Fruit fly (Drosophila melanogaster) whole organism, embryonic: Measurements from ENCODE around the gene Ran-like.

Source experiments
- Aef1 ChIP-seq: fragments of 200-800 bp; sonication (Bioruptor generic); IDR thresholded peaks from 3 replicates; pipeline ENCODE4 v1.3.6; 2022; ENCODE audit warnings: missing biosample characterization, missing genetic modification characterization
- Antp ChIP-seq: fragments of 200-800 bp; sonication (Bioruptor generic); optimal IDR thresholded peaks from 3 replicates; lab custom pipeline; 2016; ENCODE audit warnings: missing biosample characterization, missing genetic modification characterization
- CG10147 ChIP-seq: fragments of 200-800 bp; sonication (Bioruptor generic); optimal IDR thresholded peaks from 2 replicates; lab custom pipeline; 2019; ENCODE audit warnings: missing biosample characterization, mild to moderate bottlenecking, missing genetic modification characterization, moderate library complexity
- CG10431 ChIP-seq: fragments of 200-800 bp; sonication (Bioruptor generic); optimal IDR thresholded peaks from 3 replicates; lab custom pipeline; 2018; ENCODE audit warnings: missing biosample characterization, mild to moderate bottlenecking, missing genetic modification characterization
- CG1233 ChIP-seq: fragments of 200-800 bp; sonication (Bioruptor generic); optimal IDR thresholded peaks from 4 replicates; lab custom pipeline; 2018; ENCODE audit warnings: missing biosample characterization, mild to moderate bottlenecking, missing genetic modification characterization
- CG13296 ChIP-seq: fragments of 200-800 bp; sonication (Bioruptor generic); optimal IDR thresholded peaks from 3 replicates; lab custom pipeline; 2018; ENCODE audit warnings: missing biosample characterization, mild to moderate bottlenecking, missing genetic modification characterization
- CG14667 ChIP-seq: fragments of 200-800 bp; sonication (Bioruptor generic); IDR thresholded peaks from 2 replicates; pipeline ENCODE4 v1.3.6; 2022; ENCODE audit warnings: missing biosample characterization, missing genetic modification characterization
- CG14710 ChIP-seq: fragments of 200-800 bp; sonication (Bioruptor generic); optimal IDR thresholded peaks from 3 replicates; lab custom pipeline; 2019; ENCODE audit warnings: missing biosample characterization, mild to moderate bottlenecking, missing genetic modification characterization, moderate library complexity
- CG15479 ChIP-seq: fragments of 200-800 bp; sonication (Bioruptor generic); optimal IDR thresholded peaks from 3 replicates; lab custom pipeline; 2019; ENCODE audit warnings: missing biosample characterization, mild to moderate bottlenecking, missing genetic modification characterization, moderate library complexity
- CG17385 ChIP-seq: fragments of 200-800 bp; sonication (Bioruptor generic); optimal IDR thresholded peaks from 3 replicates; lab custom pipeline; 2018; ENCODE audit warnings: missing biosample characterization, mild to moderate bottlenecking, missing genetic modification characterization
- CG31365 ChIP-seq: fragments of 200-800 bp; sonication (Bioruptor generic); optimal IDR thresholded peaks from 2 replicates; lab custom pipeline; 2018; ENCODE audit warnings: missing biosample characterization, mild to moderate bottlenecking, missing genetic modification characterization
- CG34422 ChIP-seq: fragments of 200-800 bp; sonication (Bioruptor generic); IDR thresholded peaks from 3 replicates; pipeline ENCODE4 v1.3.6; 2022; ENCODE audit warnings: missing biosample characterization, missing genetic modification characterization
- CG43689 ChIP-seq: fragments of 200-800 bp; sonication (Bioruptor generic); IDR thresholded peaks from 2 replicates; pipeline ENCODE4 v1.3.6; 2022; ENCODE audit warnings: missing biosample characterization, missing genetic modification characterization
- CG6254 ChIP-seq: fragments of 200-800 bp; sonication (Bioruptor generic); optimal IDR thresholded peaks from 3 replicates; lab custom pipeline; 2017; ENCODE audit warnings: mild to moderate bottlenecking, missing biosample characterization, missing genetic modification reagents, missing genetic modification characterization
- CG7372 ChIP-seq: fragments of 200-800 bp; sonication (Bioruptor generic); IDR thresholded peaks from 2 replicates; pipeline ENCODE4 v1.3.6; 2022; ENCODE audit warnings: missing biosample characterization, missing genetic modification characterization
- CG7556 ChIP-seq: fragments of 200-800 bp; sonication (Bioruptor generic); optimal IDR thresholded peaks from 2 replicates; lab custom pipeline; 2017; ENCODE audit warnings: missing biosample characterization, mild to moderate bottlenecking, missing genetic modification characterization
- CG8388 ChIP-seq: fragments of 200-800 bp; sonication (Bioruptor generic); optimal IDR thresholded peaks from 2 replicates; lab custom pipeline; 2019; ENCODE audit warnings: missing biosample characterization, mild to moderate bottlenecking, missing genetic modification characterization, moderate library complexity
- CG8924 ChIP-seq: fragments of 200-800 bp; optimal IDR thresholded peaks from 3 replicates; lab custom pipeline; 2019; ENCODE audit warnings: missing biosample characterization, mild to moderate bottlenecking, missing genetic modification characterization, moderate library complexity
- D19A ChIP-seq: fragments of 200-800 bp; optimal IDR thresholded peaks from 3 replicates; lab custom pipeline; 2019; ENCODE audit warnings: missing biosample characterization, mild to moderate bottlenecking, missing genetic modification characterization, moderate library complexity
- HLH54F ChIP-seq: fragments of 200-800 bp; sonication (Bioruptor generic); optimal IDR thresholded peaks from 3 replicates; lab custom pipeline; 2016; ENCODE audit warnings: missing biosample characterization, missing genetic modification characterization
- HLHmδ ChIP-seq: fragments of 200-800 bp; sonication (Bioruptor generic); optimal IDR thresholded peaks from 2 replicates; lab custom pipeline; 2018; ENCODE audit warnings: missing biosample characterization, mild to moderate bottlenecking, missing genetic modification characterization, moderate library complexity
- Hr39 ChIP-seq: fragments of >200 bp; optimal IDR thresholded peaks from 2 replicates; lab custom pipeline; 2017
- Hr51 ChIP-seq, 2 experiments: fragments of 200-800 bp; sonication (Bioruptor generic); optimal IDR thresholded peaks; 2 replicates in 1 of 2; 3 replicates in 1 of 2; lab custom pipeline; 2016 to 2018; ENCODE audit warnings: missing biosample characterization in 2 of 2, missing genetic modification characterization in 2 of 2, mild to moderate bottlenecking in 1 of 2, moderate library complexity in 1 of 2
- MBD-R2 ChIP-seq: fragments of 200-800 bp; sonication (Bioruptor generic); IDR thresholded peaks from 2 replicates; pipeline ENCODE4 v1.3.6; 2022; ENCODE audit warnings: missing biosample characterization, missing genetic modification characterization
- Meics ChIP-seq: fragments of 200-800 bp; sonication (Bioruptor generic); optimal IDR thresholded peaks from 2 replicates; lab custom pipeline; 2017; ENCODE audit warnings: missing biosample characterization, mild to moderate bottlenecking, missing genetic modification characterization
- NFAT ChIP-seq: fragments of 200-800 bp; sonication (Bioruptor generic); IDR thresholded peaks from 2 replicates; pipeline ENCODE4 v1.3.6; 2022; ENCODE audit warnings: missing biosample characterization, missing genetic modification characterization
- NfI ChIP-seq: fragments of 200-800 bp; sonication (Bioruptor generic); optimal IDR thresholded peaks from 3 replicates; lab custom pipeline; 2018; ENCODE audit warnings: missing biosample characterization, mild to moderate bottlenecking, missing genetic modification characterization, moderate library complexity
- Oaz ChIP-seq: fragments of 200-800 bp; sonication (Bioruptor generic); IDR thresholded peaks from 2 replicates; pipeline ENCODE4 v1.3.6; 2022; ENCODE audit warnings: missing biosample characterization, missing genetic modification characterization
- Poxn ChIP-seq: fragments of 200-800 bp; sonication (Bioruptor generic); IDR thresholded peaks from 2 replicates; pipeline ENCODE4 v1.3.6; 2022; ENCODE audit warnings: missing biosample characterization, missing genetic modification characterization
- Ravus ChIP-seq: fragments of 200-800 bp; sonication (Bioruptor generic); IDR thresholded peaks from 2 replicates; pipeline ENCODE4 v1.3.6; 2022; ENCODE audit warnings: missing biosample characterization, missing genetic modification characterization
- Scr ChIP-seq: fragments of 200-800 bp; sonication (Bioruptor generic); IDR thresholded peaks from 2 replicates; pipeline ENCODE4 v1.3.6; 2022; ENCODE audit warnings: missing biosample characterization, missing genetic modification characterization; ENCODE audit not compliant: partially characterized antibody
- TFAM ChIP-seq: fragments of 200-800 bp; sonication (Bioruptor generic); optimal IDR thresholded peaks from 2 replicates; lab custom pipeline; 2017; ENCODE audit warnings: missing biosample characterization, missing genetic modification characterization, inconsistent platforms
- abd-A ChIP-seq: fragments of 200-800 bp; sonication (Bioruptor generic); optimal IDR thresholded peaks from 3 replicates; lab custom pipeline; 2019; ENCODE audit warnings: missing biosample characterization, mild to moderate bottlenecking, missing genetic modification characterization, moderate library complexity
- bowl ChIP-seq: fragments of 200-800 bp; sonication (Bioruptor generic); IDR thresholded peaks from 2 replicates; pipeline ENCODE4 v1.3.6; 2022; ENCODE audit warnings: missing biosample characterization, missing genetic modification characterization
- cad ChIP-seq: fragments of >200 bp; optimal IDR thresholded peaks from 2 replicates; lab custom pipeline; 2017; ENCODE audit warnings: missing biosample characterization, missing genetic modification characterization
- chn ChIP-seq: fragments of 200-800 bp; sonication (Bioruptor generic); optimal IDR thresholded peaks from 2 replicates; lab custom pipeline; 2016; ENCODE audit warnings: missing biosample characterization, missing genetic modification characterization
- corto ChIP-seq: fragments of 200-800 bp; sonication (Bioruptor generic); optimal IDR thresholded peaks from 2 replicates; lab custom pipeline; 2016; ENCODE audit warnings: missing biosample characterization, mild to moderate bottlenecking, missing genetic modification characterization, moderate library complexity
- dimm ChIP-seq: fragments of 200-800 bp; sonication (Bioruptor generic); IDR thresholded peaks from 2 replicates; pipeline ENCODE4 v1.3.6; 2022; ENCODE audit warnings: missing biosample characterization, missing genetic modification characterization
- dysf ChIP-seq: fragments of 200-800 bp; sonication (Bioruptor generic); IDR thresholded peaks from 3 replicates; pipeline ENCODE4 v1.3.6; 2022; ENCODE audit warnings: missing biosample characterization, missing genetic modification characterization
- fd96Cb ChIP-seq: fragments of 200-800 bp; sonication (Bioruptor generic); optimal IDR thresholded peaks from 2 replicates; lab custom pipeline; 2018; ENCODE audit warnings: missing biosample characterization, mild to moderate bottlenecking, missing genetic modification characterization, moderate library complexity
- gfzf ChIP-seq: fragments of 200-800 bp; sonication (Bioruptor generic); optimal IDR thresholded peaks from 2 replicates; lab custom pipeline; 2016; ENCODE audit warnings: missing biosample characterization, mild to moderate bottlenecking, missing genetic modification characterization, moderate library complexity
- gro ChIP-seq: fragments of 200-800 bp; sonication (Bioruptor generic); optimal IDR thresholded peaks from 2 replicates; lab custom pipeline; 2016; ENCODE audit warnings: missing biosample characterization, missing genetic modification characterization
- luna ChIP-seq: fragments of 200-800 bp; sonication (Bioruptor generic); optimal IDR thresholded peaks from 2 replicates; lab custom pipeline; 2016; ENCODE audit warnings: missing biosample characterization, missing genetic modification characterization
- p53 ChIP-seq: fragments of 200-800 bp; sonication (Bioruptor generic); optimal IDR thresholded peaks from 2 replicates; lab custom pipeline; 2016; ENCODE audit warnings: missing biosample characterization, missing genetic modification characterization
- pita ChIP-seq: fragments of 200-800 bp; sonication (Bioruptor generic); optimal IDR thresholded peaks from 2 replicates; lab custom pipeline; 2017; ENCODE audit warnings: missing biosample characterization, mild to moderate bottlenecking, missing genetic modification characterization
- pum ChIP-seq: fragments of 200-800 bp; sonication (Bioruptor generic); optimal IDR thresholded peaks from 2 replicates; lab custom pipeline; 2016; ENCODE audit warnings: missing biosample characterization, missing genetic modification characterization
- row ChIP-seq: fragments of 200-800 bp; sonication (Bioruptor generic); IDR thresholded peaks from 3 replicates; pipeline ENCODE4 v1.3.6; 2022; ENCODE audit warnings: missing biosample characterization, missing genetic modification characterization
- scrt ChIP-seq: fragments of 200-800 bp; sonication (Bioruptor generic); optimal IDR thresholded peaks from 2 replicates; lab custom pipeline; 2018; ENCODE audit warnings: missing biosample characterization, mild to moderate bottlenecking, missing genetic modification characterization, moderate library complexity
- tna ChIP-seq: fragments of 200-800 bp; sonication (Bioruptor generic); IDR thresholded peaks from 2 replicates; pipeline ENCODE4 v1.3.6; 2022; ENCODE audit warnings: missing biosample characterization, missing genetic modification characterization; ENCODE audit not compliant: partially characterized antibody
- wdn ChIP-seq: fragments of 200-800 bp; sonication (Bioruptor generic); IDR thresholded peaks from 2 replicates; pipeline ENCODE4 v1.3.6; 2022; ENCODE audit warnings: missing biosample characterization, missing genetic modification characterization

Ran-like gene

dm6 chr3L:15500813-15501645 is 15.8 kb upstream of the Ran-like start, which contains the start of gene CG7272 (continued):
- TF ChIP-seq fd96Cb: no peak
- no peak for TF ChIP-seq CG6254 (GFP tag; lab: Kevin White, UChicago)
- TF ChIP-seq MBD-R2 (GFP tag; lab: Robert Waterston, UW): peak; percentile 43
- TF ChIP-seq pum (GFP tag; lab: Kevin White, UChicago): no peak
- no peak for TF ChIP-seq gro (GFP tag; lab: Kevin White, UChicago)
- TF ChIP-seq bowl (GFP tag; lab: Robert Waterston, UW): no peak
- TF ChIP-seq CG1233 (GFP tag; lab: Kevin White, UChicago): no peak
- no peak for TF ChIP-seq tna (GFP tag; lab: Robert Waterston, UW)
- TF ChIP-seq Antp: peak; percentile 6
- no peak for TF ChIP-seq luna (GFP tag; lab: Kevin White, UChicago)
- peak; percentile 55 for TF ChIP-seq abd-A
- TF ChIP-seq CG13296 (GFP tag; lab: Kevin White, UChicago): peak; percentile 34
- no peak for TF ChIP-seq CG7372 (GFP tag; lab: Robert Waterston, UW)
- TF ChIP-seq dysf: 0 out of 3 replicates have a peak, but pooled peaks have one; percentile 32
- peak; percentile 64; the same call in 1 of the 2 replicates for TF ChIP-seq NFAT
- TF ChIP-seq Hr39 (lab: Kevin White, UChicago): no peak
- no peak for TF ChIP-seq CG43689 (GFP tag; lab: Robert Waterston, UW)
- no peak for TF ChIP-seq CG15479 (GFP tag; lab: Kevin White, UChicago)
- no peak for TF ChIP-seq TFAM (GFP tag; lab: Kevin White, UChicago)
- TF ChIP-seq CG31365 (tag; lab: Kevin White, UChicago): no peak
- TF ChIP-seq CG8924 (tag; lab: Kevin White, UChicago): peak; percentile 39
- TF ChIP-seq chn (GFP tag; lab: Kevin White, UChicago): no peak
- TF ChIP-seq CG14667 (GFP tag; lab: Robert Waterston, UW): no peak
- TF ChIP-seq NfI: no peak
- TF ChIP-seq Aef1: no peak
- no peak for TF ChIP-seq corto (GFP tag; lab: Kevin White, UChicago)
- no peak for TF ChIP-seq Ravus (GFP tag; lab: Robert Waterston, UW)
- TF ChIP-seq CG17385 (GFP tag; lab: Kevin White, UChicago): no peak
- TF ChIP-seq HLH54F (GFP tag; lab: Kevin White, UChicago): no peak
- peak; percentile 82 for TF ChIP-seq gfzf
- TF ChIP-seq CG34422 (GFP tag; lab: Robert Waterston, UW): peak; percentile 62; the same call in 1 of the 3 replicates
- TF ChIP-seq CG7556: no peak
- no peak for TF ChIP-seq p53
- TF ChIP-seq CG8388 (GFP tag; lab: Kevin White, UChicago): no peak
- peak; percentile 20; the same call in 1 of the 2 replicates for TF ChIP-seq Scr (GFP tag; lab: Robert Waterston, UW)
- peak; percentile 52; the same call in 2 of the 3 replicates for TF ChIP-seq row
- TF ChIP-seq CG14710 (tag; lab: Kevin White, UChicago): peak; percentile 29
- TF ChIP-seq D19A (tag; lab: Kevin White, UChicago): peak; percentile 73
- TF ChIP-seq CG10431: no peak
- no peak for TF ChIP-seq CG10147
- no peak for TF ChIP-seq pita (GFP tag; lab: Kevin White, UChicago)
- peak; percentile 26 for TF ChIP-seq Meics (GFP tag; lab: Kevin White, UChicago)
- TF ChIP-seq scrt (GFP tag; lab: Kevin White, UChicago): no peak
- no peak for TF ChIP-seq HLHmδ (GFP tag; lab: Kevin White, UChicago)
- TF ChIP-seq wdn (GFP tag; lab: Robert Waterston, UW): no peak
- TF ChIP-seq dimm (GFP tag; lab: Robert Waterston, UW): no peak
- no peak for TF ChIP-seq Hr51 (GFP tag; optimal IDR thresholded peaks at IDR 0.05; lab: Kevin White, UChicago)
- TF ChIP-seq Oaz: no peak
- TF ChIP-seq cad (GFP tag; lab: Kevin White, UChicago): no peak
- no peak for TF ChIP-seq Poxn
